Fruit fly (Drosophila melanogaster) whole organism, wandering third instar larva: ENCODE data around the gene Pex14.

ENCODE experiments used
- CG9705 ChIP-seq: fragments of 200-800 bp; sonication (Bioruptor generic); optimal IDR thresholded peaks from 2 replicates; lab custom pipeline; 2018; ENCODE audit warnings: missing biosample characterization, mild to moderate bottlenecking, missing genetic modification characterization
- Dfd ChIP-seq: fragments of >200 bp; optimal IDR thresholded peaks from 2 replicates; lab custom pipeline; 2017; ENCODE audit warnings: missing biosample characterization, missing genetic modification characterization
- HLH106 ChIP-seq: fragments of 200-800 bp; optimal IDR thresholded peaks from 3 replicates; lab custom pipeline; 2019; ENCODE audit warnings: missing biosample characterization, mild to moderate bottlenecking, missing genetic modification characterization, moderate library complexity
- N ChIP-seq: fragments of >200 bp; optimal IDR thresholded peaks from 2 replicates; lab custom pipeline; 2018; ENCODE audit warnings: missing biosample characterization, missing external identifiers, missing genetic modification characterization
- OdsH ChIP-seq: fragments of 200-800 bp; sonication (Bioruptor generic); optimal IDR thresholded peaks from 2 replicates; lab custom pipeline; 2016; ENCODE audit warnings: missing biosample characterization, mild to moderate bottlenecking, missing genetic modification characterization
- Rel ChIP-seq, 2 experiments: fragments of 200-800 bp; sonication (Bioruptor generic) in 1 of 2; optimal IDR thresholded peaks; 2 replicates in 1 of 2; 3 replicates in 1 of 2; lab custom pipeline; 2016 to 2019; ENCODE audit warnings: mild to moderate bottlenecking in 2 of 2, missing biosample characterization in 2 of 2, missing genetic modification characterization in 2 of 2, moderate library complexity in 1 of 2
- Vsx2 ChIP-seq: fragments of 200-300, 225-300 bp; sonication (Bioruptor generic); optimal IDR thresholded peaks from 2 replicates; lab custom pipeline; 2018; ENCODE audit warnings: missing biosample characterization, missing genetic modification characterization; ENCODE audit not compliant: partially characterized antibody
- dl ChIP-seq, 2 experiments: fragments of 175-275, 200-275 bp in 1 of 2; fragments of 200-275 bp in 1 of 2; sonication (Bioruptor generic); optimal IDR thresholded peaks; lab custom pipeline; 2018; ENCODE audit warnings: mild to moderate bottlenecking in 2 of 2, missing biosample characterization in 2 of 2, missing genetic modification characterization in 2 of 2, moderate library complexity in 2 of 2; ENCODE audit not compliant: partially characterized antibody in 2 of 2, insufficient read depth in 1 of 2
- fru ChIP-seq: fragments of 200-800 bp; sonication (Bioruptor generic); optimal IDR thresholded peaks from 3 replicates; lab custom pipeline; 2016; ENCODE audit warnings: missing biosample characterization, mild to moderate bottlenecking, missing genetic modification characterization
- psq ChIP-seq: fragments of 200-800 bp; sonication (Bioruptor generic); optimal IDR thresholded peaks from 3 replicates; lab custom pipeline; 2017; ENCODE audit warnings: missing biosample characterization, mild to moderate bottlenecking, missing genetic modification characterization, moderate library complexity
- tai ChIP-seq: sonication (Bioruptor generic); optimal IDR thresholded peaks from 2 replicates; lab custom pipeline; 2016; ENCODE audit warnings: missing biosample characterization, missing genetic modification characterization
- usp ChIP-seq: fragments of >200 bp; optimal IDR thresholded peaks from 2 replicates; lab custom pipeline; 2017; ENCODE audit warnings: missing biosample characterization, missing genetic modification characterization
- woc ChIP-seq: sonication (Bioruptor generic); optimal IDR thresholded peaks from 2 replicates; lab custom pipeline; 2016; ENCODE audit warnings: missing biosample characterization, mild to moderate bottlenecking, missing genetic modification characterization

DNA sequence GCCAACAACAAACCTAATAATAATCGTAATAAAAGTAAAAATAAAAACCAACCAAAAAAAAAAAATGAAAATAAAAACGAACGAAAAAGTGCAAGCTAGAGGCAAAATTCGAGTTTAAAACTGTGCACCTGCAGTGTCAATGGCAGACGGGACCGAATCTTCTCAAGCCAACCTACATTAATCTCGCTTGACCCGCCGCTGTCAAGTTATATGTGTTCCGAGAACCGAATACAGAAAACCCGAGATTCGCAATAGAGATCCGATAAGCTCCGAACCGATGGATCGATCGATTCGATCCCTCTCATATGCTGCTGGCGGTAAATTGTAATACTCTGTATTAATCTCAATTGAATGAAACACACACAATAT lies 6.0 kb upstream of the Pex14 start:
- TF ChIP-seq N (GFP tag; lab: Kevin White, UChicago) = no peak
- TF ChIP-seq Dfd (GFP tag; lab: Kevin White, UChicago) = no peak
- TF ChIP-seq OdsH = no peak
- TF ChIP-seq fru (GFP tag; lab: Kevin White, UChicago) = no peak
- no peak for TF ChIP-seq tai
- TF ChIP-seq CG9705 (GFP tag; lab: Kevin White, UChicago) = no peak
- TF ChIP-seq HLH106 (tag; lab: Kevin White, UChicago) = no peak
- TF ChIP-seq Rel (GFP tag; optimal IDR thresholded peaks at IDR 0.05; lab: Kevin White, UChicago) = no peak
- TF ChIP-seq Rel (tag; optimal IDR thresholded peaks at IDR 0.05; lab: Kevin White, UChicago) = no peak
- TF ChIP-seq dl (GFP tag; optimal IDR thresholded peaks at IDR 0.05; lab: Kevin White, UChicago; ENCODE audit: insufficient read depth in 1 of 2, partially characterized antibody in 2 of 2) = no peak
- no peak for TF ChIP-seq psq (GFP tag; lab: Kevin White, UChicago)
- no peak for TF ChIP-seq usp (GFP tag; lab: Kevin White, UChicago)
- no peak for TF ChIP-seq woc (GFP tag; lab: Kevin White, UChicago)
- TF ChIP-seq Vsx2 = no peak
